Worm (Caenorhabditis elegans) whole organism, mixed stage, embryonic: ENCODE data around the gene cest-4.

Experiments used
- blmp-1 ChIP-seq: fragments of 150-350 bp; optimal IDR thresholded peaks from 2 replicates; lab custom pipeline; 2014; ENCODE audit warnings: missing biosample characterization, missing genetic modification characterization
- elt-3 ChIP-seq: fragments of 150-350 bp; optimal IDR thresholded peaks from 2 replicates; lab custom pipeline; 2014; ENCODE audit warnings: missing biosample characterization, missing genetic modification characterization
- nhr-28 ChIP-seq: fragments of 150-350 bp; optimal IDR thresholded peaks from 2 replicates; lab custom pipeline; 2014; ENCODE audit warnings: missing biosample characterization, missing genetic modification characterization
- nhr-76 ChIP-seq: sonication (generic microtip); optimal IDR thresholded peaks from 2 replicates; lab custom pipeline; 2017; ENCODE audit warnings: missing biosample characterization, missing genetic modification characterization
- pha-4 ChIP-seq: fragments of 150-350 bp; optimal IDR thresholded peaks from 2 replicates; lab custom pipeline; 2018; ENCODE audit warnings: missing biosample characterization, missing genetic modification reagents, missing genetic modification characterization
- unc-39 ChIP-seq: fragments of 150-350 bp; optimal IDR thresholded peaks from 2 replicates; lab custom pipeline; 2014; ENCODE audit warnings: missing biosample characterization, missing genetic modification characterization
- unc-62 ChIP-seq: fragments of 150-350 bp; optimal IDR thresholded peaks from 2 replicates; lab custom pipeline; 2014; ENCODE audit warnings: missing biosample characterization, missing genetic modification reagents, missing genetic modification characterization

- TF ChIP-seq pha-4 (tag; lab: Kevin White, UChicago) (no peak), unc-39 (tag; lab: Kevin White, UChicago) (no peak), blmp-1 (tag; lab: Kevin White, UChicago) (no peak), unc-62 (GFP tag; lab: Kevin White, UChicago) (no peak), nhr-76 (tag; lab: Kevin White, UChicago) (no peak), nhr-28 (tag; lab: Kevin White, UChicago) (no peak), elt-3 (tag; lab: Kevin White, UChicago) (no peak)
Observed at ce11 chrIV:6777156-6777555, 25.0 kb downstream of the cest-4 start.
